Fruit fly (Drosophila melanogaster): ENCODE measurements around the gene CG9512.
A peak's percentile ranks its signal among the peaks of the same experiment; 100 is the strongest.

The CG9512 gene

DNA sequence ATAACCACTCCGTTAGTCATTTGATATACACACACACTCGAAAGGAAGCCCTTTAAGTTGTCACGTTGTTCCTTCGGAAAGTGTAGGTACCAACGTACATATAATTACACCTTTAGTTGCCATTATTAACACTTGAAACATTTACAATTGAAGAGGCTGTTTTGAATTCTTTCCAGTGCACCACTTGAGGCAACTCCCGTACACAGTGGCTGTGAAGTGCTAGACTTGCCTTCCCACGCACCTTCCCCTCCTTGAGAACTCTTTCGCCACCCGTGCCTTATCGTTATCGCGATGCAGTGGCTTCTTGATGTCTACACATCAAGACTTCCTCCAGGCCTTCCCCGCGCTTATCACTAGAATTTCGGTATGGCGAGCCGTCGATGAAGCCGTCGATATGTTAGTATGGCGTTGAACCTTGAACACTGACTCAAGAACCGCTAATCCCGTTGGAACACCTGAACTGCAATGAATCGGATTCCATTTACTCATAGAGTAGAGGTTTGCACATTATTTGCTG, 46.1 kb upstream of the CG9512 start:
- no peak for TF ChIP-seq CG9948 (tag; optimal IDR thresholded peaks at IDR 0.05)
- peak; percentile 11; the same call in 2 of the 3 replicates for TF ChIP-seq CG4496 (GFP tag; IDR thresholded peaks at IDR 0.05)
- peak; percentile 18; the same call in 1 of the 3 replicates for TF ChIP-seq fd96Ca (GFP tag; IDR thresholded peaks at IDR 0.05)

DNA sequence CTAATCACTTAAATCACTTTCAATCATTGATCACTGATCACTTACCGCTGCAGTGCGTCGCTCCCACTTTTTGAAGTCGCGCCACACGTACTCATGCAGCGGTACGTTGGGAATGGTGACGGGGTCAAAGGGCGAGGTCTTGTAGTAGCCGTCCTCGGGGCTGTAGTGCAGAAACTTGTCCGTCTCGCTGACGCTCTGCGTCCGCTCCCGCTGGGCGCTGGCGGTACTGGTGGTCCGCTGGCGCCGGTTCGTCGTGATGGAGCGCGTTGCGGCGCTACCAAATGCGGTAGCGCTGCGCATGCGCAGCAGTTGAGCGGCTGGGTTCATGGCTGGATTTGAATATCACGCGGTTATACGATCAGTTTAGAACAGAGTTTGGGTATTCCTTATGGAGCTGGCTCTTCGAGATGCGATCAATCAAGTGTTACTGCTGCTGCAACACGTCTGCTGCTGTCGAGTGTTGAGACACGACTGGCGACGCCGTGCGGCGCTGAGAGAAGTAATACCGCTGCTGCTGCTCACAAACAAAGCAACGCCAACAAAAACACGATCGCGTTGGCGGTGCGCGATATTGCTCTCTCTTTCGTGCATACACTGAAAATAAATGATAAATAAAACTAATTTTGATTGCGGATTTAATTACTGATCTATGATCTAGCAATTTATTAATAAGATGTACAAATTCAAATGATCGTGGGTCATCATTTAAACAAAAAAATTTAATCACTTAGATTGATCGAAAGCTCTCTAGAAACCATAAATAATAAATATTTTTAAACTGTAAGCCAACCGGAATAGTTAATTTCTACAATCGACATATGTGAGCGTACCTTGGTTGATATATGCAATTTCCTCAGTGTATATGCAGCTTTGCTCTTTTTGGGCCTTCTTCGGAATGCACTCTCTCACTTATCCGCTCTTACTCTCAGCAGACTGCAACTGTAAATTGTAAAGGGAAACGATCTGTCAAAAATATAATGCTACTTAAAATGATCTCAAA, 45.2 kb upstream of the CG9512 start:
- TF ChIP-seq Snoo (tag; optimal IDR thresholded peaks at IDR 0.05) (peak; percentile 99), rn (GFP tag; IDR thresholded peaks at IDR 0.05) (peak; percentile 84), Ets98B (GFP tag; IDR thresholded peaks at IDR 0.05) (peak; percentile 93), D1 (tag; optimal IDR thresholded peaks at IDR 0.05) (peak; percentile 98), Pif1B (GFP tag; optimal IDR thresholded peaks at IDR 0.05) (peak; percentile 97), CG17806 (tag; optimal IDR thresholded peaks at IDR 0.05) (peak; percentile 97), CG9948 (tag; optimal IDR thresholded peaks at IDR 0.05) (peak; percentile 98), EcR (GFP tag; optimal IDR thresholded peaks at IDR 0.05) (peak; percentile 73), CG4496 (GFP tag; IDR thresholded peaks at IDR 0.05) (peak; percentile 97), Pif1A (GFP tag; optimal IDR thresholded peaks at IDR 0.05) (peak; percentile 98), CG10348 (GFP tag; IDR thresholded peaks at IDR 0.05) (peak; percentile 88), CG14655 (GFP tag; optimal IDR thresholded peaks at IDR 0.05) (peak; percentile 100), fd96Ca (GFP tag; IDR thresholded peaks at IDR 0.05) (peak; percentile 84; the same call in 2 of the 3 replicates), CG8159 (tag; optimal IDR thresholded peaks at IDR 0.05) (peak; percentile 99), CG8301 (tag; optimal IDR thresholded peaks at IDR 0.05) (peak; percentile 99), CG34367 (tag; optimal IDR thresholded peaks at IDR 0.05) (peak; percentile 98), CG32121 (GFP tag; IDR thresholded peaks at IDR 0.05) (peak; percentile 97), gl (tag; optimal IDR thresholded peaks at IDR 0.05) (peak; percentile 95), CG13204 (GFP tag; optimal IDR thresholded peaks at IDR 0.05) (peak; percentile 96), CG15710 (tag; optimal IDR thresholded peaks at IDR 0.05) (peak; percentile 99), CG12605 (GFP tag; IDR thresholded peaks at IDR 0.05) (peak; percentile 91)

DNA sequence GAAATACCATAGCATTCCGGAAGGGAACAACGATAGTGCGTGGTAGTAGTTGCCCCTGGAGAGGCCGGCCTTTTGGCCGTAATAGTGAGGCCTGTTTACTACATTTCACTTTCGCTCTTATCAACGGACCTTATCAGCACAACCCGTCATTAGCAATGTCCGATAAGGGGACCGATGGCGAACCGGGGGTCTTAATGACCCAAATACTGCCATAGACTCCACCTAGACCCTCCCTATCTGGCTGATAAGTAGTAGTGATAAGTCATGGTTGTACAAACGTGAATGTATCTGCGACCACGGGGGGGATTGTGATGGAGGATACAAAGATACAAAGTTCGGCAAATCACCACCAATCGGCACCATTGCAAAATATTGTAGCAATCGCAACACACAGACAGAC, 43.9 kb upstream of the CG9512 start:
- no peak for TF ChIP-seq CG9948 (tag; optimal IDR thresholded peaks at IDR 0.05)
- TF ChIP-seq fd96Ca (GFP tag; IDR thresholded peaks at IDR 0.05): 0 out of 3 replicates have a peak, but pooled peaks have one; percentile 13
- no peak for TF ChIP-seq CG8159 (tag; optimal IDR thresholded peaks at IDR 0.05)
- no peak for TF ChIP-seq CG10348 (GFP tag; IDR thresholded peaks at IDR 0.05)
- TF ChIP-seq CG8301 (tag; optimal IDR thresholded peaks at IDR 0.05): no peak
- peak; percentile 47; the same call in 1 of the 3 replicates for TF ChIP-seq CG4496 (GFP tag; IDR thresholded peaks at IDR 0.05)
- no peak for TF ChIP-seq CG14655 (GFP tag; optimal IDR thresholded peaks at IDR 0.05)
- no peak for TF ChIP-seq CG32121 (GFP tag; IDR thresholded peaks at IDR 0.05)
- TF ChIP-seq EcR (GFP tag; optimal IDR thresholded peaks at IDR 0.05): peak; percentile 84

DNA sequence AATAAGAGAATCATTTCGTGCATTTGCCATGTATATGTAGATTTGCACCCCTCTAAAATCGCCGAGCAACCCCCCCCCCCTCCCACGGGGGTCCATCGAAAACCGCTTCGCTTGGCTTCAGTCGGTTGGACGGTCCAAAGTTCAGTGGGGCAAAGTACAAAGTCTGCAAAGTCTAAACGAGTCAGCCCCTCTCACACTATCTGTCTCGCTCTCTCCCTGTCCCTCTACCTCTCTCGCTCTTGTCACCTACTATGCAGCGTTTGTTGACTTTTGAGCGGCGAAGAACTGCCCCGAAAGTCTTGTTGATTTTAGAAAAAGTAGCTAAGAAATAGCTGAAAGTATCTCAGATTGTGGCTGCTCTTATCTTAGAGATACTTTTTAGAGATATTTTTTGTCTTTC, 42.0 kb upstream of the CG9512 start:
- peak; percentile 49; the same call in 1 of the 2 replicates for TF ChIP-seq rn (GFP tag; IDR thresholded peaks at IDR 0.05)
- TF ChIP-seq CG14655 (GFP tag; optimal IDR thresholded peaks at IDR 0.05): peak; percentile 86
- TF ChIP-seq CG15710 (tag; optimal IDR thresholded peaks at IDR 0.05): peak; percentile 78
- TF ChIP-seq CG17806 (tag; optimal IDR thresholded peaks at IDR 0.05): peak; percentile 73
- TF ChIP-seq fd96Ca (GFP tag; IDR thresholded peaks at IDR 0.05): peak; percentile 92
- TF ChIP-seq Pif1B (GFP tag; optimal IDR thresholded peaks at IDR 0.05): peak; percentile 61
- peak; percentile 97 for TF ChIP-seq Ets98B (GFP tag; IDR thresholded peaks at IDR 0.05)
- peak; percentile 98 for TF ChIP-seq gl (tag; optimal IDR thresholded peaks at IDR 0.05)
- peak; percentile 47; the same call in 1 of the 2 replicates for TF ChIP-seq CG10348 (GFP tag; IDR thresholded peaks at IDR 0.05)
- TF ChIP-seq Snoo (tag; optimal IDR thresholded peaks at IDR 0.05): peak; percentile 69
- TF ChIP-seq CG12605 (GFP tag; IDR thresholded peaks at IDR 0.05): peak; percentile 97
- peak; percentile 96 for TF ChIP-seq CG32121 (GFP tag; IDR thresholded peaks at IDR 0.05)
- peak; percentile 86 for TF ChIP-seq CG8301 (tag; optimal IDR thresholded peaks at IDR 0.05)
- TF ChIP-seq CG34367 (tag; optimal IDR thresholded peaks at IDR 0.05): peak; percentile 86
- TF ChIP-seq CG8159 (tag; optimal IDR thresholded peaks at IDR 0.05): peak; percentile 71
- peak; percentile 69 for TF ChIP-seq CG9948 (tag; optimal IDR thresholded peaks at IDR 0.05)
- TF ChIP-seq D1 (tag; optimal IDR thresholded peaks at IDR 0.05): peak; percentile 9
- peak; percentile 97 for TF ChIP-seq CG4496 (GFP tag; IDR thresholded peaks at IDR 0.05)
- peak; percentile 99 for TF ChIP-seq CG13204 (GFP tag; optimal IDR thresholded peaks at IDR 0.05)
- peak; percentile 76 for TF ChIP-seq Pif1A (GFP tag; optimal IDR thresholded peaks at IDR 0.05)
- TF ChIP-seq EcR (GFP tag; optimal IDR thresholded peaks at IDR 0.05): peak; percentile 57

DNA sequence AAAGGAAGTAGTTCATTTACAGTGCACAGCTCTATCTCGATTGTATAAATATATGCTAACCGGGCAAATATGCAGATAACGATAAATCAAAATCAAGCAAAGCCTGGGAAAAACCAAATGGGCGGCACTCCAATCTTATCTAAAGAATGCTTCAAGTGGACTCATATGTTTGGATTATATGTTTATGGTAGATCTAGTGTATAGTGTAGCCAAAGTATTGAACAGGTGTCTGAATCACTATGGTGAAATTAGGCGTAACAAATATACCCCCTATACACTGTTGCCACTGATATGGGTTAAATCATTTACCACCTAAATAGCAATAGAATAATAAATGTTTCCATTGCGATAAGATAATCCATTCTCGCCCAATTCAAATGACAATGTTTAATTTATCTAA, 41.2 kb upstream of the CG9512 start:
- TF ChIP-seq Snoo (tag; optimal IDR thresholded peaks at IDR 0.05) (no peak), CG8159 (tag; optimal IDR thresholded peaks at IDR 0.05) (no peak), CG13204 (GFP tag; optimal IDR thresholded peaks at IDR 0.05) (no peak), Pif1A (GFP tag; optimal IDR thresholded peaks at IDR 0.05) (no peak), CG8301 (tag; optimal IDR thresholded peaks at IDR 0.05) (no peak), CG14655 (GFP tag; optimal IDR thresholded peaks at IDR 0.05) (no peak), CG9948 (tag; optimal IDR thresholded peaks at IDR 0.05) (no peak), CG10348 (GFP tag; IDR thresholded peaks at IDR 0.05) (no peak), rn (GFP tag; IDR thresholded peaks at IDR 0.05) (no peak), CG12605 (GFP tag; IDR thresholded peaks at IDR 0.05) (no peak), CG32121 (GFP tag; IDR thresholded peaks at IDR 0.05) (no peak), gl (tag; optimal IDR thresholded peaks at IDR 0.05) (no peak), Pif1B (GFP tag; optimal IDR thresholded peaks at IDR 0.05) (no peak), Ets98B (GFP tag; IDR thresholded peaks at IDR 0.05) (no peak), CG17806 (tag; optimal IDR thresholded peaks at IDR 0.05) (no peak), D1 (tag; optimal IDR thresholded peaks at IDR 0.05) (no peak), CG4496 (GFP tag; IDR thresholded peaks at IDR 0.05) (no peak), CG34367 (tag; optimal IDR thresholded peaks at IDR 0.05) (no peak), fd96Ca (GFP tag; IDR thresholded peaks at IDR 0.05) (no peak), CG15710 (tag; optimal IDR thresholded peaks at IDR 0.05) (no peak)
